Fruit fly (Drosophila melanogaster) whole organism, pupa: ENCODE measurements around the gene CG4842.

ENCODE experiments used
- CG13204 ChIP-seq: fragments of 200-800 bp; sonication (Bioruptor generic); optimal IDR thresholded peaks from 2 replicates; lab custom pipeline; 2018; ENCODE audit warnings: missing biosample characterization, mild to moderate bottlenecking, missing genetic modification characterization, moderate library complexity
- CG32121 ChIP-seq: fragments of 200-800 bp; sonication (Bioruptor generic); IDR thresholded peaks from 2 replicates; pipeline ENCODE4 v1.3.6; 2022; ENCODE audit warnings: missing biosample characterization, missing genetic modification characterization
- CG34367 ChIP-seq: fragments of 200-800 bp; sonication (Bioruptor generic); optimal IDR thresholded peaks from 2 replicates; lab custom pipeline; 2018; ENCODE audit warnings: missing biosample characterization, mild to moderate bottlenecking, missing genetic modification characterization
- D1 ChIP-seq: fragments of 200-800 bp; sonication (Bioruptor generic); optimal IDR thresholded peaks from 2 replicates; lab custom pipeline; 2018; ENCODE audit warnings: missing biosample characterization, mild to moderate bottlenecking, missing genetic modification characterization, moderate library complexity
- Pif1B ChIP-seq: fragments of 200-800 bp; sonication (Bioruptor generic); optimal IDR thresholded peaks from 3 replicates; lab custom pipeline; 2016; ENCODE audit warnings: missing biosample characterization, missing genetic modification characterization
- gl ChIP-seq: fragments of 200-800 bp; sonication (Bioruptor generic); optimal IDR thresholded peaks from 2 replicates; lab custom pipeline; 2018; ENCODE audit warnings: missing biosample characterization, mild to moderate bottlenecking, missing genetic modification characterization

DNA sequence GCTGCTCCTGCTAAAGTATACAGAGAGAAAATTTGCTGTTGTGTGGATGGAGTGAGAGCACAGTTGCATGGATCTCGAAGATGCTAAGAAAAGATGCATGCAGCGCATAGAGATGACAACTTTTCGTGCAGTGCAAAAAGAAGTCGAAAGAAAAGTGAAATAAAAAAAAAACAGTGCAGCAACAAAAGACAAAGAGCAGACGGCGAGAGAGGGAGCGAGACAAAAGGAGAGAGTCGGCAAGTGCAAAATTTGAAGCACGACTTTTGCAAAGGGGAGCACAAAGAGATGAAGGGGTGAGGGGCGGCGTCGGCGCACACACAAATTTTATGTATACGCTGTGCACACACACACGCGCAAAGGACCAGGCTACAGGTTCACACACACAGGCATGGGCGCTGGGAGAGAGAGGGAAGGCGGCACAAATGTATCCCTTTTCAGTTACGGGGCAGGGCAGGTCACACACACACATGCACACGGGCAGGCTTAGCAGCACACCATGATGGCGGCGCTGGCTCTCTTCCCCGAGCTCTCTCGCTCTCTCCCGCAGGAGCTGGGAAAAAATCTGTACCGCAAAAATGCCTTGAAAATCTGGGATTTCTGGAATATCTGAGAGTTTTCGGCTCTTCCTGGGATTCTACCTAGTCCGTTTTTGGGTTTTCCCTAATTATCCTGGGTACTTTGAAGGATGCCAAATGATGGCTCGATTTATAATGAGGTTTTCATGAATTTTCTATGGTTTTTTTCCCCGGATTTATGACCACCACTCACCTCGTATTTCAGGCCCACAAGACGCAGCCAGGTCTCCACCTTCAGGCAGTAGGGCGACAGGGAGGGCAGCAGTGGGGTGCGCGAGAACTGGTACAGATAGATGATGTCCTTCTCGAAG lies 42.3 kb downstream of the CG4842 start:
- TF ChIP-seq gl (peak; percentile 75), CG32121 (peak; percentile 64), Pif1B (GFP tag; lab: Kevin White, UChicago) (peak; percentile 89), CG13204 (GFP tag; lab: Kevin White, UChicago) (peak; percentile 68), CG34367 (tag; lab: Kevin White, UChicago) (peak; percentile 80), D1 (tag; lab: Kevin White, UChicago) (no peak)
